Fruit fly (Drosophila melanogaster) whole organism, embryonic: ENCODE measurements around the gene Tsp5D.
A peak's percentile ranks its signal among the peaks of the same experiment; 100 is the strongest.

Source experiments
- Abd-B ChIP-seq: fragments of 200-800 bp; sonication (Bioruptor generic); optimal IDR thresholded peaks from 2 replicates; lab custom pipeline; 2018; ENCODE audit warnings: missing biosample characterization, mild to moderate bottlenecking, missing genetic modification characterization, moderate library complexity
- CG1024 ChIP-seq: fragments of 200-800 bp; sonication (Bioruptor generic); IDR thresholded peaks from 2 replicates; pipeline ENCODE4 v1.3.6; 2022; ENCODE audit warnings: missing biosample characterization, missing genetic modification characterization
- CG10366 ChIP-seq: fragments of 200-800 bp; sonication (Bioruptor generic); IDR thresholded peaks from 2 replicates; pipeline ENCODE4 v1.3.6; 2022; ENCODE audit warnings: missing biosample characterization, missing genetic modification characterization
- CG12391 ChIP-seq: fragments of 200-800 bp; sonication (Bioruptor generic); optimal IDR thresholded peaks from 3 replicates; lab custom pipeline; 2018; ENCODE audit warnings: missing biosample characterization, mild to moderate bottlenecking, missing genetic modification characterization, moderate library complexity
- CG13424 ChIP-seq: fragments of 200-800 bp; sonication (Bioruptor generic); optimal IDR thresholded peaks from 2 replicates; lab custom pipeline; 2019; ENCODE audit warnings: missing biosample characterization, mild to moderate bottlenecking, missing genetic modification characterization, moderate library complexity
- CG14014 ChIP-seq: fragments of 200-800 bp; sonication (Bioruptor generic); IDR thresholded peaks from 2 replicates; pipeline ENCODE4 v1.3.6; 2022; ENCODE audit warnings: missing biosample characterization, missing genetic modification characterization
- CG1647 ChIP-seq: fragments of 200-800 bp; sonication (Bioruptor generic); optimal IDR thresholded peaks from 3 replicates; lab custom pipeline; 2016; ENCODE audit warnings: missing biosample characterization, missing genetic modification characterization
- CG17385 ChIP-seq: fragments of 200-800 bp; sonication (Bioruptor generic); optimal IDR thresholded peaks from 3 replicates; lab custom pipeline; 2018; ENCODE audit warnings: missing biosample characterization, mild to moderate bottlenecking, missing genetic modification characterization
- CG30403 ChIP-seq: fragments of 200-800 bp; sonication (Bioruptor generic); optimal IDR thresholded peaks from 3 replicates; lab custom pipeline; 2016; ENCODE audit warnings: missing biosample characterization, missing genetic modification characterization
- CG43689 ChIP-seq: fragments of 200-800 bp; sonication (Bioruptor generic); IDR thresholded peaks from 2 replicates; pipeline ENCODE4 v1.3.6; 2022; ENCODE audit warnings: missing biosample characterization, missing genetic modification characterization
- CG4730 ChIP-seq: fragments of 200-800 bp; sonication (Bioruptor generic); IDR thresholded peaks from 2 replicates; pipeline ENCODE4 v1.3.6; 2022; ENCODE audit warnings: missing biosample characterization, missing genetic modification characterization
- CG6813 ChIP-seq: fragments of 200-800 bp; sonication (Bioruptor generic); optimal IDR thresholded peaks from 2 replicates; lab custom pipeline; 2017; ENCODE audit warnings: missing biosample characterization, missing genetic modification characterization, mild to moderate bottlenecking, moderate library complexity, missing genetic modification reagents
- CG8281 ChIP-seq: fragments of 200-800 bp; sonication (Bioruptor generic); optimal IDR thresholded peaks from 2 replicates; lab custom pipeline; 2018; ENCODE audit warnings: missing biosample characterization, mild to moderate bottlenecking, missing genetic modification characterization, moderate library complexity
- CG8290 ChIP-seq, 3 experiments: fragments of 200-800 bp; sonication (Bioruptor generic); optimal IDR thresholded peaks; 2 replicates each; lab custom pipeline; 2016 to 2019; ENCODE audit warnings: missing biosample characterization in 3 of 3, missing genetic modification characterization in 3 of 3, mild to moderate bottlenecking in 2 of 3, moderate library complexity in 1 of 3
- CG9817 ChIP-seq: fragments of 200-800 bp; sonication (Bioruptor generic); optimal IDR thresholded peaks from 2 replicates; lab custom pipeline; 2018; ENCODE audit warnings: missing biosample characterization, mild to moderate bottlenecking, missing genetic modification characterization, moderate library complexity
- E2f2 ChIP-seq: fragments of 200-800 bp; sonication (Bioruptor generic); IDR thresholded peaks from 2 replicates; pipeline ENCODE4 v1.3.6; 2022; ENCODE audit warnings: missing biosample characterization, missing genetic modification characterization
- Ets65A ChIP-seq: fragments of 200-800 bp; sonication (Bioruptor generic); peaks from one replicate; lab custom pipeline; 2016; ENCODE audit warnings: missing biosample characterization, missing genetic modification characterization
- HLHmδ ChIP-seq: fragments of 200-800 bp; sonication (Bioruptor generic); optimal IDR thresholded peaks from 2 replicates; lab custom pipeline; 2018; ENCODE audit warnings: missing biosample characterization, mild to moderate bottlenecking, missing genetic modification characterization, moderate library complexity
- HmgZ ChIP-seq: fragments of 200-800 bp; sonication (Bioruptor generic); optimal IDR thresholded peaks from 2 replicates; lab custom pipeline; 2018; ENCODE audit warnings: missing biosample characterization, mild to moderate bottlenecking, missing genetic modification characterization
- Hr3 ChIP-seq: fragments of 200-800 bp; sonication (Bioruptor generic); optimal IDR thresholded peaks from 3 replicates; lab custom pipeline; 2016; ENCODE audit warnings: missing biosample characterization, missing genetic modification characterization
- NC2β ChIP-seq: fragments of 200-800 bp; sonication (Bioruptor generic); optimal IDR thresholded peaks from 2 replicates; lab custom pipeline; 2016; ENCODE audit warnings: missing biosample characterization, missing genetic modification characterization
- Sox100B ChIP-seq: fragments of 200-800 bp; sonication (Bioruptor generic); optimal IDR thresholded peaks from 3 replicates; lab custom pipeline; 2018; ENCODE audit warnings: missing biosample characterization, mild to moderate bottlenecking, missing genetic modification characterization
- Vsx1 ChIP-seq: fragments of 200-800 bp; sonication (Bioruptor generic); optimal IDR thresholded peaks from 2 replicates; lab custom pipeline; 2017; ENCODE audit warnings: missing biosample characterization, mild to moderate bottlenecking, missing genetic modification characterization, missing genetic modification reagents
- abd-A ChIP-seq: fragments of 200-800 bp; sonication (Bioruptor generic); optimal IDR thresholded peaks from 3 replicates; lab custom pipeline; 2019; ENCODE audit warnings: missing biosample characterization, mild to moderate bottlenecking, missing genetic modification characterization, moderate library complexity
- ase ChIP-seq: fragments of 200-800 bp; sonication (Bioruptor generic); IDR thresholded peaks from 3 replicates; pipeline ENCODE4 v1.3.6; 2022; ENCODE audit warnings: missing biosample characterization, missing genetic modification characterization
- cato ChIP-seq: fragments of 200-800 bp; sonication (Bioruptor generic); optimal IDR thresholded peaks from 2 replicates; lab custom pipeline; 2016; ENCODE audit warnings: missing biosample characterization, missing genetic modification characterization, borderline replicate concordance
- caup ChIP-seq: fragments of 200-800 bp; sonication (Bioruptor generic); optimal IDR thresholded peaks from 3 replicates; lab custom pipeline; 2017; ENCODE audit warnings: missing biosample characterization, mild to moderate bottlenecking, missing genetic modification characterization, moderate library complexity; ENCODE audit not compliant: severe bottlenecking
- cwo ChIP-seq: fragments of 200-800 bp; sonication (Bioruptor generic); optimal IDR thresholded peaks from 3 replicates; lab custom pipeline; 2017; ENCODE audit warnings: missing biosample characterization, missing genetic modification characterization, mild to moderate bottlenecking, moderate library complexity, missing genetic modification reagents
- dan ChIP-seq: fragments of 200-800 bp; sonication (Bioruptor generic); IDR thresholded peaks from 2 replicates; pipeline ENCODE4 v1.3.6; 2022; ENCODE audit warnings: missing biosample characterization, missing genetic modification characterization
- esg ChIP-seq: fragments of 200-800 bp; sonication (Bioruptor generic); conservative IDR thresholded peaks from 2 replicates; pipeline ENCODE4 v1.3.6; 2022; ENCODE audit warnings: missing biosample characterization, missing genetic modification characterization
- fru ChIP-seq: fragments of >200 bp; optimal IDR thresholded peaks from 2 replicates; lab custom pipeline; 2017
- gcm2 ChIP-seq: fragments of 200-800 bp; sonication (Bioruptor generic); optimal IDR thresholded peaks from 2 replicates; lab custom pipeline; 2016; ENCODE audit warnings: missing biosample characterization, missing genetic modification characterization
- ham ChIP-seq: fragments of 200-800 bp; sonication (Bioruptor generic); IDR thresholded peaks from 2 replicates; pipeline ENCODE4 v1.3.6; 2022; ENCODE audit warnings: missing biosample characterization, missing genetic modification characterization
- jigr1 ChIP-seq: fragments of 200-800 bp; sonication (Bioruptor generic); IDR thresholded peaks from 3 replicates; pipeline ENCODE4 v1.3.6; 2022; ENCODE audit warnings: missing biosample characterization, missing genetic modification characterization
- jing ChIP-seq: fragments of 200-800 bp; sonication (Bioruptor generic); optimal IDR thresholded peaks from 2 replicates; lab custom pipeline; 2018; ENCODE audit warnings: missing biosample characterization, mild to moderate bottlenecking, missing genetic modification characterization
- knrl ChIP-seq: fragments of 200-800 bp; sonication (Bioruptor generic); IDR thresholded peaks from 3 replicates; pipeline ENCODE4 v1.3.6; 2022; ENCODE audit warnings: missing biosample characterization, missing genetic modification characterization; ENCODE audit not compliant: partially characterized antibody
- lab ChIP-seq: fragments of 200-800 bp; sonication (Bioruptor generic); optimal IDR thresholded peaks from 3 replicates; lab custom pipeline; 2017; ENCODE audit warnings: missing biosample characterization, missing genetic modification characterization, mild to moderate bottlenecking, moderate library complexity, missing genetic modification reagents
- lmd ChIP-seq: fragments of 200-800 bp; sonication (Bioruptor generic); IDR thresholded peaks from 2 replicates; pipeline ENCODE4 v1.3.6; 2022; ENCODE audit warnings: missing biosample characterization, missing genetic modification characterization
- shn ChIP-seq: fragments of 200-800 bp; sonication (Bioruptor generic); optimal IDR thresholded peaks from 3 replicates; lab custom pipeline; 2016; ENCODE audit warnings: missing biosample characterization, missing genetic modification characterization
- tup ChIP-seq: fragments of 200-800 bp; sonication (Bioruptor generic); optimal IDR thresholded peaks from 2 replicates; lab custom pipeline; 2016; ENCODE audit warnings: missing biosample characterization, mild to moderate bottlenecking, missing genetic modification characterization, moderate library complexity
- z ChIP-seq: fragments of 200-800 bp; sonication (Bioruptor generic); IDR thresholded peaks from 3 replicates; pipeline ENCODE4 v1.3.6; 2022; ENCODE audit warnings: missing biosample characterization, missing genetic modification characterization

The Tsp5D gene

DNA sequence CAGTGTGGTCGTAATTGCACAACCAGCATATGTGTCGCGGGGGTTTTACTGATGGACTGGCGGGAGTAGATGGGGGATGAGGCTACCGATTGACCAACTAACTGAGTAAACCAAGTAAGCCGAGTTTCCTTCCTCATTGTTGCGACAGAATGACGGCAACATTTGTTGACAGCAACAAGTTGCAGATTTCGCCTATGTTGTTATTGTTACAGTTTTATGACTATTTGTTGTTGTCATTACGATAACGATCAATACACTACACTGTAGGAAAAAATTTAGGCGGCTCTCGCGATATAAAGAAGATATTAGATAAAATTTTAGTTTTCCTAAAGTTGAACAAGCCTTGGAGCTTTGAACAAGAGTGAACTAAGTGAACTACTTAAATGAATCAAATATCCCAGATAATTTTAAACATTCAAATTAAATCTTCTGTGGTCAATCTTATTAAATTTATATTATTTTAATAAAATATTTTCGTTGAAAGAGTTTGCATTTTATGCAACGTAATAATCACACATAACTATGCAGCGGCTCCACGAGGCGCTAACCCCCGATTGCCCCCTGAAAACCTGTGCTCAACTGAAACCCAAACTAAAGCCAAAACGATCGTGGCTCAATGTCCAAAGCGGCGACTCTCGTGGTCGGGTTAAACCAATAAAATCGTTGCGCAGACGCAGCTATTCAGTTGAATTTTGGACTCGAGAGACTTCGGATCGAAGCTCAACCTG is 7.2 kb downstream of the Tsp5D start, which contains the start of gene CG5928 (continued):
- TF ChIP-seq CG9817 (tag; lab: Kevin White, UChicago) = no peak
- no peak for TF ChIP-seq CG14014 (GFP tag; lab: Robert Waterston, UW)
- no peak for TF ChIP-seq dan
- TF ChIP-seq Sox100B (GFP tag; lab: Kevin White, UChicago) = peak; percentile 62
- no peak for TF ChIP-seq ase (GFP tag; lab: Robert Waterston, UW)
- peak; percentile 2 for TF ChIP-seq Vsx1 (GFP tag; lab: Kevin White, UChicago)
- peak; percentile 23 for TF ChIP-seq CG17385 (GFP tag; lab: Kevin White, UChicago)
- no peak for TF ChIP-seq cato (GFP tag; lab: Kevin White, UChicago)
- no peak for TF ChIP-seq CG6813
- TF ChIP-seq shn (GFP tag; lab: Kevin White, UChicago) = no peak
- TF ChIP-seq Abd-B = peak; percentile 51
- no peak for TF ChIP-seq jing (GFP tag; lab: Kevin White, UChicago)
- peak; percentile 44 for TF ChIP-seq esg
- no peak for TF ChIP-seq CG1647 (GFP tag; lab: Kevin White, UChicago)
- no peak for TF ChIP-seq CG8290 (GFP tag; optimal IDR thresholded peaks at IDR 0.05; lab: Kevin White, UChicago)
- no peak for TF ChIP-seq CG8290 (tag; optimal IDR thresholded peaks at IDR 0.05; lab: Kevin White, UChicago)
- peak; percentile 35 for TF ChIP-seq CG30403
- TF ChIP-seq HmgZ (tag; lab: Kevin White, UChicago) = no peak
- peak; percentile 14; the same call in 1 of the 2 replicates for TF ChIP-seq CG10366 (GFP tag; lab: Robert Waterston, UW)
- TF ChIP-seq lab (GFP tag; lab: Kevin White, UChicago) = peak; percentile 45
- TF ChIP-seq CG13424 (tag; lab: Kevin White, UChicago) = peak; percentile 58
- no peak for TF ChIP-seq CG1024
- TF ChIP-seq cwo (GFP tag; lab: Kevin White, UChicago) = no peak

DNA sequence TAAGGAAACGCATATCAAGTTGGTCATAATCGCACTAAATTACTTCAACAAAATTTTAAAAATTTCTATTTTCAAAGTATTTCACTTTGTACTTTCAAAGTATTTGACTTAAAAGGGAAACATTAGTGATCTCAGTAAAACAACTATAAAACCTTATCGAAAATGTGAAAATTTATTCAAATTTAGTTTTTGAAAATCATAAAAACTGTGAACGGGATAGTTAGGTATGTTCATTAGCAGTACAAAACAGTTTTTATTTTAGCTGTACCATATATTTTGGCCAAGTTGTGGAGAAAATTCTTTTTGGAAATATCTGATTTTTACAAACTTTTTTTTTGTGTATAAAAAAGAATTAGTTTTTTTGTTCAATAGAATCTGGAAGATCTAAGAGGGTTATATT is 8.3 kb downstream of the Tsp5D start, which contains the start of gene CG43115:
TSS of gene CG43115 (minus strand) at position 101 of the 400 bp plus-strand sequence.
- TF ChIP-seq z (GFP tag; lab: Robert Waterston, UW) = no peak
- no peak for TF ChIP-seq Hr3
- TF ChIP-seq ham = no peak
- TF ChIP-seq tup (GFP tag; lab: Kevin White, UChicago) = no peak
- TF ChIP-seq knrl (GFP tag; lab: Robert Waterston, UW) = no peak
- no peak for TF ChIP-seq CG8281 (tag; lab: Kevin White, UChicago)
- no peak for TF ChIP-seq E2f2 (GFP tag; lab: Robert Waterston, UW)
- TF ChIP-seq CG12391 (tag; lab: Kevin White, UChicago) = no peak
- no peak for TF ChIP-seq CG8290 (GFP tag; optimal IDR thresholded peaks at IDR 0.05; lab: Kevin White, UChicago)
- no peak for TF ChIP-seq CG8290 (tag; optimal IDR thresholded peaks at IDR 0.05; lab: Kevin White, UChicago)
- TF ChIP-seq jigr1 (GFP tag; lab: Robert Waterston, UW) = no peak
- no peak for TF ChIP-seq lmd (GFP tag; lab: Robert Waterston, UW)
- no peak for TF ChIP-seq HLHmδ
- no peak for TF ChIP-seq CG4730 (GFP tag; lab: Robert Waterston, UW)
- TF ChIP-seq NC2β (GFP tag; lab: Kevin White, UChicago) = no peak
- no peak for TF ChIP-seq CG43689 (GFP tag; lab: Robert Waterston, UW)
- no peak for TF ChIP-seq Ets65A (GFP tag; lab: Kevin White, UChicago)
- no peak for TF ChIP-seq abd-A (tag; lab: Kevin White, UChicago)
- TF ChIP-seq gcm2 (GFP tag; lab: Kevin White, UChicago) = no peak
- TF ChIP-seq fru = no peak
- no peak for TF ChIP-seq caup
